Worm (Caenorhabditis elegans) whole organism, L4 larva: ENCODE data around the gene rmh-2.

ENCODE experiments used
- F49E8.2 ChIP-seq: sonication (generic microtip); optimal IDR thresholded peaks from 2 replicates; lab custom pipeline; 2016; ENCODE audit warnings: missing compliant biosample characterization, mild to moderate bottlenecking, missing genetic modification characterization, borderline replicate concordance
- R02D3.7 ChIP-seq: fragments of 150-350 bp; sonication (generic microtip); optimal IDR thresholded peaks from 3 replicates; lab custom pipeline; 2014; ENCODE audit warnings: missing biosample characterization, missing genetic modification characterization
- T20F7.1 ChIP-seq: fragments of 200-800 bp; sonication (Bioruptor generic); optimal IDR thresholded peaks from 2 replicates; lab custom pipeline; 2018; ENCODE audit warnings: mild to moderate bottlenecking, missing genetic modification characterization, missing compliant biosample characterization
- T26A8.4 ChIP-seq: fragments of 200-800 bp; sonication (Bioruptor generic); IDR thresholded peaks from 2 replicates; pipeline ENCODE4 v1.3.6; 2022; ENCODE audit warnings: missing genetic modification characterization, missing compliant biosample characterization
- aha-1 ChIP-seq: fragments of 150-350 bp; peaks from one replicate; lab custom pipeline; 2014; ENCODE audit warnings: missing biosample characterization, missing genetic modification characterization
- attf-4 ChIP-seq: sonication (generic microtip); optimal IDR thresholded peaks from 3 replicates; lab custom pipeline; 2017; ENCODE audit warnings: missing biosample characterization, missing genetic modification characterization
- ceh-20 ChIP-seq: fragments of 200-800 bp; sonication (Bioruptor generic); IDR thresholded peaks from 2 replicates; pipeline ENCODE4 v1.3.6; 2022; ENCODE audit warnings: missing genetic modification reagents, missing genetic modification characterization, missing compliant biosample characterization
- ceh-32 ChIP-seq: sonication (generic microtip); optimal IDR thresholded peaks from 2 replicates; lab custom pipeline; 2016; ENCODE audit warnings: mild to moderate bottlenecking, missing genetic modification characterization, missing compliant biosample characterization; ENCODE audit not compliant: poor library complexity
- ceh-82 ChIP-seq: sonication (generic microtip); optimal IDR thresholded peaks from 2 replicates; lab custom pipeline; 2017; ENCODE audit warnings: missing biosample characterization, missing genetic modification characterization
- ces-1 ChIP-seq: fragments of 150-350 bp; sonication (generic microtip); optimal IDR thresholded peaks from 4 replicates; lab custom pipeline; 2014; ENCODE audit warnings: missing biosample characterization, missing genetic modification reagents, missing genetic modification characterization
- cey-2 ChIP-seq: sonication (generic microtip); optimal IDR thresholded peaks from 3 replicates; lab custom pipeline; 2017; ENCODE audit warnings: missing genetic modification characterization, mild to moderate bottlenecking, missing compliant biosample characterization, antibody characterized with exemption, borderline replicate concordance; ENCODE audit not compliant: insufficient read depth
- ctbp-1 ChIP-seq: fragments of 200-800 bp; sonication (Bioruptor generic); IDR thresholded peaks from 2 replicates; pipeline ENCODE4 v1.3.6; 2022; ENCODE audit warnings: missing genetic modification reagents, missing genetic modification characterization, missing compliant biosample characterization
- daf-8 ChIP-seq: fragments of 200-800 bp; sonication (Bioruptor generic); IDR thresholded peaks from 2 replicates; pipeline ENCODE4 v1.3.6; 2022; ENCODE audit warnings: missing genetic modification characterization, missing compliant biosample characterization
- dmd-6 ChIP-seq: fragments of 200-800 bp; sonication (Bioruptor generic); IDR thresholded peaks from 2 replicates; pipeline ENCODE4 v1.3.6; 2022; ENCODE audit warnings: missing genetic modification reagents, missing genetic modification characterization, missing compliant biosample characterization
- dve-1 ChIP-seq: sonication (generic microtip); optimal IDR thresholded peaks from 2 replicates; lab custom pipeline; 2017; ENCODE audit warnings: antibody characterized with exemption, mild to moderate bottlenecking, missing genetic modification characterization, missing compliant biosample characterization; ENCODE audit not compliant: insufficient read depth
- hif-1 ChIP-seq, 2 experiments: sonication (generic microtip); optimal IDR thresholded peaks; 2 replicates each; lab custom pipeline; 2016 to 2017; ENCODE audit warnings: missing compliant biosample characterization in 2 of 2, missing genetic modification characterization in 2 of 2, missing genetic modification reagents in 2 of 2, missing genotype in 2 of 2, mild to moderate bottlenecking in 1 of 2
- hlh-11 ChIP-seq: fragments of 200-800 bp; sonication (Bioruptor generic); optimal IDR thresholded peaks from 2 replicates; lab custom pipeline; 2018; ENCODE audit warnings: mild to moderate bottlenecking, missing genetic modification characterization, missing compliant biosample characterization
- lin-13 ChIP-seq: fragments of 150-350 bp; optimal IDR thresholded peaks from 2 replicates; lab custom pipeline; 2014; ENCODE audit warnings: missing biosample characterization, missing genetic modification reagents, missing genetic modification characterization
- lin-38 ChIP-seq: fragments of 200-800 bp; sonication (Bioruptor generic); IDR thresholded peaks from 2 replicates; pipeline ENCODE4 v1.3.6; 2022; ENCODE audit warnings: missing genetic modification reagents, missing genetic modification characterization, missing compliant biosample characterization
- lin-39 ChIP-seq: fragments of 150-350 bp; optimal IDR thresholded peaks from 2 replicates; lab custom pipeline; 2014; ENCODE audit warnings: missing biosample characterization, missing genetic modification reagents, missing genetic modification characterization
- lir-3 ChIP-seq: sonication (generic microtip); optimal IDR thresholded peaks from 2 replicates; lab custom pipeline; 2016; ENCODE audit warnings: mild to moderate bottlenecking, missing genetic modification characterization, missing compliant biosample characterization
- madf-5 ChIP-seq, 2 experiments: fragments of 200-800 bp; sonication (Bioruptor generic); IDR thresholded peaks; 2 replicates each; pipeline ENCODE4 v1.3.6; 2022; ENCODE audit warnings: missing compliant biosample characterization in 2 of 2, missing genetic modification characterization in 2 of 2
- mes-2 ChIP-seq: sonication (generic microtip); optimal IDR thresholded peaks from 2 replicates; lab custom pipeline; 2016; ENCODE audit warnings: missing genotype, mild to moderate bottlenecking, missing genetic modification characterization, missing compliant biosample characterization; ENCODE audit not compliant: poor library complexity, severe bottlenecking
- mxl-2 ChIP-seq: fragments of 200-800 bp; sonication (Bioruptor generic); conservative IDR thresholded peaks from 2 replicates; pipeline ENCODE4 v1.3.6; 2022; ENCODE audit warnings: missing genetic modification reagents, missing genetic modification characterization, missing compliant biosample characterization
- nhr-102 ChIP-seq: sonication (generic microtip); optimal IDR thresholded peaks from 2 replicates; lab custom pipeline; 2016; ENCODE audit warnings: mild to moderate bottlenecking, missing genetic modification characterization, moderate library complexity, missing compliant biosample characterization
- nhr-25 ChIP-seq: sonication (generic microtip); optimal IDR thresholded peaks from 2 replicates; lab custom pipeline; 2017; ENCODE audit warnings: missing genetic modification characterization, mild to moderate bottlenecking, missing compliant biosample characterization, antibody characterized with exemption, moderate library complexity, borderline replicate concordance; ENCODE audit not compliant: insufficient read depth
- nhr-42 ChIP-seq: fragments of 200-800 bp; sonication (Bioruptor generic); IDR thresholded peaks from 2 replicates; pipeline ENCODE4 v1.3.6; 2022; ENCODE audit warnings: missing genetic modification characterization, missing compliant biosample characterization
- nhr-76 ChIP-seq: fragments of 150-350 bp; optimal IDR thresholded peaks from 2 replicates; lab custom pipeline; 2014; ENCODE audit warnings: missing biosample characterization, missing genetic modification characterization
- php-3 ChIP-seq: fragments of 200-800 bp; sonication (Bioruptor generic); IDR thresholded peaks from 2 replicates; pipeline ENCODE4 v1.3.6; 2022; ENCODE audit warnings: missing genetic modification reagents, missing genetic modification characterization, missing compliant biosample characterization
- pqm-1 ChIP-seq: sonication (generic microtip); optimal IDR thresholded peaks from 2 replicates; lab custom pipeline; 2017; ENCODE audit warnings: missing biosample characterization, missing genetic modification characterization
- skn-1 ChIP-seq: fragments of 150-350 bp; optimal IDR thresholded peaks from 2 replicates; lab custom pipeline; 2014; ENCODE audit warnings: missing biosample characterization, missing genetic modification characterization
- snpc-4 ChIP-seq: fragments of 150-350 bp; optimal IDR thresholded peaks from 2 replicates; lab custom pipeline; 2014; ENCODE audit warnings: missing biosample characterization, missing genetic modification characterization
- spr-1 ChIP-seq: sonication (generic microtip); optimal IDR thresholded peaks from 2 replicates; lab custom pipeline; 2016; ENCODE audit warnings: mild to moderate bottlenecking, missing genetic modification characterization, missing compliant biosample characterization
- tra-1 ChIP-seq: fragments of 200-800 bp; sonication (Bioruptor generic); IDR thresholded peaks from 2 replicates; pipeline ENCODE4 v1.3.6; 2022; ENCODE audit warnings: missing genetic modification reagents, missing genetic modification characterization, missing compliant biosample characterization
- unc-62 ChIP-seq, 3 experiments: fragments of 150-350 bp in 1 of 3; sonication (generic microtip); optimal IDR thresholded peaks in 2 of 3; peaks in 1 of 3; 1 replicate in 1 of 3; 2 replicates in 2 of 3; lab custom pipeline; 2014 to 2017; ENCODE audit warnings: missing biosample characterization in 3 of 3, missing genetic modification characterization in 3 of 3, missing genetic modification reagents in 3 of 3, missing genotype in 1 of 3
- zip-11 ChIP-seq: fragments of 200-800 bp; sonication (Bioruptor generic); IDR thresholded peaks from 2 replicates; pipeline ENCODE4 v1.3.6; 2022; ENCODE audit warnings: missing genetic modification characterization, missing compliant biosample characterization

rmh-2 gene

DNA sequence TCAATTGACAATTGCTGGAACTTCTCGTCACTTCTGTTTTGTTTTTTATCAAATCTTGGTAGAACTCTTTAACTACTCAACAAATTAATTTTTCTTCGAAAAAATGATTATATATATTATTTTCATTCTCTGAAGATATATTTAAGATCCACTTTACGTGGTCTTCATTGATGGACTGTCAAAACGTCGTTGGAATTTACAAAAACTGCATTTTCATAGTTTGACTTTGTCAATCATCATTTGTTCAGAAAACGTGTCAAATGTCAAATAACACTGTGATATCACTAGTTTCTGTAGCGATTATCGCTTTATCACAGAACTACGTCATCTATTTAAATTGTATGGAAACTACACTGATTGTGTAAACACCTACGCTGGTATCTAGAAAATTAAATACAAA, 6.2 kb downstream of the rmh-2 start (continued):
- TF ChIP-seq F49E8.2 (tag; lab: Kevin White, UChicago): no peak
- TF ChIP-seq hlh-11 (tag; lab: Kevin White, UChicago): no peak
- no peak for TF ChIP-seq lir-3 (tag; lab: Kevin White, UChicago)
- no peak for TF ChIP-seq lin-39 (tag; lab: Kevin White, UChicago)
- TF ChIP-seq nhr-42 (GFP tag; lab: Robert Waterston, UW): no peak
- no peak for TF ChIP-seq cey-2 (tag; lab: Kevin White, UChicago)
- TF ChIP-seq aha-1 (tag; lab: Kevin White, UChicago): peak; percentile 91
- no peak for TF ChIP-seq nhr-76 (tag; lab: Kevin White, UChicago)
- no peak for TF ChIP-seq zip-11 (GFP tag; lab: Robert Waterston, UW)
- peak; percentile 34; the same call in 1 of the 2 replicates for TF ChIP-seq dmd-6
- TF ChIP-seq skn-1: no peak

ce11 chrV:9922481-9922880, 8.1 kb downstream of the rmh-2 start, which contains the start of gene C50H2.7:
Gene C50H2.7, plus strand, starts transcription at chrV:9922781.
- no peak for TF ChIP-seq madf-5 (GFP tag; IDR thresholded peaks at IDR 0.05; lab: Robert Waterston, UW)
- TF ChIP-seq lin-13: no peak
- no peak for TF ChIP-seq nhr-42 (GFP tag; lab: Robert Waterston, UW)

DNA sequence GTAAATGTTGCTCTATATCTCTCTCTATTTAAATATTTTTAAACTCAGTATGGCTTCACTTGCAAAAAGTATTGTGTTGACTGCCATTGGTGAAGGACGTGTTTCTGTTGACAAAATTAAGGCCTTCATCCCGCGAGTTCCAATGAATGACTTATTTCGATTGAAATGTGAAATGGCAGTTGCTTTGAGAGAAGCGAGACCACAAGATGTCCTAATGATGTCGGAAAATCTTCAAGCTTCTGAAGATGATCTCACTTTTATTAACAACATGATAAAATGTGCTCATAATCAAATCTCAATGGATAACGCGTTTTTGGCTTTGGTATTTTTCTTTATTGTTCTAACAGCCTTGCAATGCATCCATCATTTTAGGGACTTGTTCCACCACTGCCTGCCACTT, 9.3 kb downstream of the rmh-2 start, which contains the start of gene ceh-75:
TSS of gene ceh-75 (plus strand) at position 50 of the 400 bp plus-strand sequence.
- TF ChIP-seq unc-62 (GFP tag; optimal IDR thresholded peaks at IDR 0.05 in 1 of 2; lab: Kevin White, UChicago) (peak in 1 of 2 experiments; percentile 99), unc-62 (tag; optimal IDR thresholded peaks at IDR 0.05; lab: Kevin White, UChicago) (no peak), php-3 (GFP tag; lab: Robert Waterston, UW) (no peak)

- TF ChIP-seq pqm-1 (tag; lab: Kevin White, UChicago) (no peak), lin-38 (GFP tag; lab: Robert Waterston, UW) (no peak), snpc-4 (tag; lab: Kevin White, UChicago) (no peak), ctbp-1 (GFP tag; lab: Robert Waterston, UW) (no peak), nhr-42 (GFP tag; lab: Robert Waterston, UW) (no peak), nhr-102 (tag; lab: Kevin White, UChicago) (no peak), ceh-20 (GFP tag; lab: Robert Waterston, UW) (no peak), ceh-82 (no peak), zip-11 (GFP tag; lab: Robert Waterston, UW) (no peak), R02D3.7 (no peak), mes-2 (tag; lab: Kevin White, UChicago) (no peak)
Observed at ce11 chrV:9918410-9918809, 12.2 kb downstream of the rmh-2 start, which contains the start of gene C50H2.5. Gene C50H2.5, plus strand, starts transcription at chrV:9918710.

ce11 chrV:9916665-9917064, 13.9 kb downstream of the rmh-2 start, which contains the start of gene C50H2.4:
Gene C50H2.4, plus strand, starts transcription at chrV:9916965.
- no peak for TF ChIP-seq T20F7.1 (GFP tag; lab: Kevin White, UChicago)
- no peak for TF ChIP-seq ces-1
- no peak for TF ChIP-seq nhr-25 (tag; lab: Kevin White, UChicago)
- TF ChIP-seq mxl-2 (GFP tag; lab: Robert Waterston, UW): no peak
- TF ChIP-seq T26A8.4 (GFP tag; lab: Robert Waterston, UW): no peak
- TF ChIP-seq dve-1 (tag; lab: Kevin White, UChicago): no peak
- TF ChIP-seq ceh-32: no peak
- no peak for TF ChIP-seq spr-1 (tag; lab: Kevin White, UChicago)
- no peak for TF ChIP-seq attf-4 (tag; lab: Kevin White, UChicago)
- no peak for TF ChIP-seq daf-8 (GFP tag; lab: Robert Waterston, UW)
- no peak for TF ChIP-seq tra-1 (GFP tag; lab: Robert Waterston, UW)
- TF ChIP-seq hif-1 (tag; optimal IDR thresholded peaks at IDR 0.05; lab: Kevin White, UChicago): no peak
